Fruit fly (Drosophila melanogaster) whole organism, wandering third instar larva: ENCODE results near the gene SrpRalpha.

Source experiments
- CrebA ChIP-seq: fragments of 200-800 bp; sonication (Bioruptor generic); optimal IDR thresholded peaks from 2 replicates; lab custom pipeline; 2016; ENCODE audit warnings: missing biosample characterization, mild to moderate bottlenecking, missing genetic modification characterization, borderline replicate concordance
- HLH106 ChIP-seq: fragments of 200-800 bp; optimal IDR thresholded peaks from 3 replicates; lab custom pipeline; 2019; ENCODE audit warnings: missing biosample characterization, mild to moderate bottlenecking, missing genetic modification characterization, moderate library complexity
- N ChIP-seq: fragments of >200 bp; optimal IDR thresholded peaks from 2 replicates; lab custom pipeline; 2018; ENCODE audit warnings: missing biosample characterization, missing external identifiers, missing genetic modification characterization
- br ChIP-seq: fragments of 200-800 bp; sonication (Bioruptor generic); optimal IDR thresholded peaks from 2 replicates; lab custom pipeline; 2016; ENCODE audit warnings: missing biosample characterization, missing genetic modification characterization
- foxo ChIP-seq, 2 experiments: fragments of 200-800 bp; sonication (Bioruptor generic); optimal IDR thresholded peaks; 2 replicates in 1 of 2; 3 replicates in 1 of 2; lab custom pipeline; 2016 to 2017; ENCODE audit warnings: missing biosample characterization in 2 of 2, missing genetic modification characterization in 2 of 2
- fru ChIP-seq: fragments of 200-800 bp; sonication (Bioruptor generic); optimal IDR thresholded peaks from 3 replicates; lab custom pipeline; 2016; ENCODE audit warnings: missing biosample characterization, mild to moderate bottlenecking, missing genetic modification characterization
- h ChIP-seq: fragments of 200-800 bp; sonication (Bioruptor generic); optimal IDR thresholded peaks from 3 replicates; lab custom pipeline; 2016; ENCODE audit warnings: missing biosample characterization, mild to moderate bottlenecking, missing genetic modification characterization
- jim ChIP-seq: fragments of 175-275, 200-325 bp; sonication (Bioruptor generic); optimal IDR thresholded peaks from 2 replicates; lab custom pipeline; 2016; ENCODE audit warnings: missing biosample characterization, mild to moderate bottlenecking, missing genetic modification characterization
- lola ChIP-seq: fragments of >200 bp; optimal IDR thresholded peaks from 2 replicates; lab custom pipeline; 2017; ENCODE audit warnings: missing biosample characterization, missing genetic modification characterization
- pan ChIP-seq: fragments of >200 bp; optimal IDR thresholded peaks from 2 replicates; lab custom pipeline; 2017
- psq ChIP-seq: fragments of 200-800 bp; sonication (Bioruptor generic); optimal IDR thresholded peaks from 3 replicates; lab custom pipeline; 2017; ENCODE audit warnings: missing biosample characterization, mild to moderate bottlenecking, missing genetic modification characterization, moderate library complexity
- usp ChIP-seq: fragments of >200 bp; optimal IDR thresholded peaks from 2 replicates; lab custom pipeline; 2017; ENCODE audit warnings: missing biosample characterization, missing genetic modification characterization

DNA sequence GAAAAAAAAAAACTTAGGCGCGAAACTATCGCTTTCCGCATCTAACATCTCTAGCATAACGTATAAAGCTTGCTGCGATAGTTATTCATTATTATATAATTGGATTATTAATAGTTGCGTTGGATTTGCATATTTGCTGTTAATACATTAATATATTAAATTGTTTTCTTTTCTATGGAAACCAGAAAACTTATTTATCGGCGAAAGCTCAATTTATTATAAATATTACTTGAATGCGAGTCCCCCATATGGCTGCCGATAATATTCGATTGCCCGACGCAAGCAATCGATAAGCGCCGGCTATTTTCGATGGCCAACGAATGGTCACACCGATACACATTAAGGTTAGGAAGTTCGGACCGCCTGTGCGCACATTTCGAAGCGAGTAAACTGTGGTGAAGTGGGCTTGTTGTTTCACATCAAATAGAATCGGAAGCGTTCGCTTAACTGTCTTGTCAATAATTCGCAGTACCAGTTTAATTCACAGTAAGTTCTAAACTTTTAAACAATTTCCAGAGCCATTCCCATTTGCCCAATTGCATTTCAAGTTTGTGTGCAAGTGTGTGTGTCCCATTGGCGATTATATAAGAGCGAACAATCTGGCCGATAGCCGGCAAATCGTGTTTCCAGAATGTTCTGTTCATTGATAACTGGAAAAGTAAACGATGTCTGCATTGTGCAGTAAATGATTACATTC is 20.6 kb downstream of the SrpRalpha start, which contains the start of gene Hsp60A:
- TF ChIP-seq h (GFP tag; lab: Kevin White, UChicago) (peak; percentile 62), fru (peak; percentile 38), pan (lab: Kevin White, UChicago) (no peak), CrebA (GFP tag; lab: Kevin White, UChicago) (no peak), br (GFP tag; lab: Kevin White, UChicago) (peak; percentile 41), psq (peak; percentile 31), lola (GFP tag; lab: Kevin White, UChicago) (no peak), foxo (GFP tag; optimal IDR thresholded peaks at IDR 0.05; lab: Kevin White, UChicago) (peak in 1 of 2 experiments; percentile 58), HLH106 (peak; percentile 64), usp (GFP tag; lab: Kevin White, UChicago) (no peak), jim (GFP tag; lab: Kevin White, UChicago) (no peak), N (no peak)
